Worm (Caenorhabditis elegans) whole organism, young adult: Measurements from ENCODE around the gene C14A4.6.

Experiments
- F22D6.2 ChIP-seq: sonication (generic microtip); optimal IDR thresholded peaks from 2 replicates; lab custom pipeline; 2016; ENCODE audit warnings: mild to moderate bottlenecking, missing genetic modification characterization, missing compliant biosample characterization
- F23B12.7 ChIP-seq: sonication (generic microtip); optimal IDR thresholded peaks from 2 replicates; lab custom pipeline; 2017; ENCODE audit warnings: missing genetic modification characterization, mild to moderate bottlenecking, missing compliant biosample characterization, antibody characterized with exemption, moderate library complexity; ENCODE audit not compliant: insufficient read depth
- F39B2.1 ChIP-seq: fragments of 200-800 bp; sonication (Bioruptor generic); IDR thresholded peaks from 2 replicates; pipeline ENCODE4 v1.3.6; 2022; ENCODE audit warnings: missing genetic modification reagents, missing genetic modification characterization, missing compliant biosample characterization
- F52B5.7 ChIP-seq: sonication (generic microtip); optimal IDR thresholded peaks from 2 replicates; lab custom pipeline; 2016; ENCODE audit warnings: mild to moderate bottlenecking, missing genetic modification characterization, missing compliant biosample characterization
- F55B11.4 ChIP-seq: sonication (generic microtip); optimal IDR thresholded peaks from 2 replicates; lab custom pipeline; 2016; ENCODE audit warnings: missing compliant biosample characterization, missing genetic modification characterization, borderline replicate concordance; ENCODE audit not compliant: insufficient read depth
- F57A8.1 ChIP-seq: fragments of 200-800 bp; sonication (Bioruptor generic); optimal IDR thresholded peaks from 2 replicates; lab custom pipeline; 2018; ENCODE audit warnings: mild to moderate bottlenecking, missing genetic modification characterization, moderate library complexity, missing compliant biosample characterization
- K11D2.4 ChIP-seq: fragments of 200-800 bp; sonication (Bioruptor generic); IDR thresholded peaks from 2 replicates; pipeline ENCODE4 v1.3.6; 2022; ENCODE audit warnings: missing genetic modification reagents, missing genetic modification characterization, missing compliant biosample characterization
- T07F8.4 ChIP-seq: sonication (generic microtip); optimal IDR thresholded peaks from 2 replicates; lab custom pipeline; 2016; ENCODE audit warnings: mild to moderate bottlenecking, missing genetic modification characterization, moderate library complexity, missing compliant biosample characterization
- T26A5.8 ChIP-seq: sonication (generic microtip); optimal IDR thresholded peaks from 2 replicates; lab custom pipeline; 2016; ENCODE audit warnings: missing genetic modification characterization, missing compliant biosample characterization
- Y53F4B.3 ChIP-seq: fragments of 200-800 bp; sonication (Bioruptor generic); IDR thresholded peaks from 2 replicates; pipeline ENCODE4 v1.3.6; 2022; ENCODE audit warnings: missing genetic modification reagents, missing genetic modification characterization, missing compliant biosample characterization
- Y67H2A.10 ChIP-seq: fragments of 200-800 bp; sonication (Bioruptor generic); conservative IDR thresholded peaks from 2 replicates; pipeline ENCODE4 v1.3.6; 2022; ENCODE audit warnings: missing genetic modification reagents, missing genetic modification characterization, missing compliant biosample characterization
- Y79H2A.3 ChIP-seq: fragments of 200-800 bp; sonication (Bioruptor generic); conservative IDR thresholded peaks from 2 replicates; pipeline ENCODE4 v1.3.6; 2022; ENCODE audit warnings: missing genetic modification reagents, missing genetic modification characterization, missing compliant biosample characterization
- Y95B8A.8 ChIP-seq: fragments of 200-800 bp; sonication (Bioruptor generic); IDR thresholded peaks from 2 replicates; pipeline ENCODE4 v1.3.6; 2022; ENCODE audit warnings: missing genetic modification reagents, missing genetic modification characterization, missing compliant biosample characterization
- akir-1 ChIP-seq: fragments of 200-800 bp; sonication (Bioruptor generic); optimal IDR thresholded peaks from 2 replicates; lab custom pipeline; 2018; ENCODE audit warnings: mild to moderate bottlenecking, missing genetic modification characterization, moderate library complexity, missing compliant biosample characterization
- ama-1 ChIP-seq, 3 experiments: fragments of 150-350 bp in 1 of 3; sonication (generic microtip) in 2 of 3; optimal IDR thresholded peaks; 2 replicates each; lab custom pipeline; 2014 to 2018; ENCODE audit warnings: missing biosample characterization in 2 of 3, missing genetic modification characterization in 2 of 3, missing genetic modification reagents in 2 of 3
- attf-5 ChIP-seq: fragments of 200-800 bp; sonication (Bioruptor generic); optimal IDR thresholded peaks from 2 replicates; lab custom pipeline; 2018; ENCODE audit warnings: mild to moderate bottlenecking, missing genetic modification characterization, missing compliant biosample characterization
- bed-1 ChIP-seq: fragments of 200-800 bp; sonication (Bioruptor generic); IDR thresholded peaks from 2 replicates; pipeline ENCODE4 v1.3.6; 2022; ENCODE audit warnings: missing genetic modification reagents, missing genetic modification characterization, missing compliant biosample characterization
- bed-2 ChIP-seq: fragments of 200-800 bp; sonication (Bioruptor generic); IDR thresholded peaks from 2 replicates; pipeline ENCODE4 v1.3.6; 2022; ENCODE audit warnings: missing genetic modification reagents, missing genetic modification characterization, missing compliant biosample characterization
- ccch-3 ChIP-seq: fragments of 200-800 bp; sonication (Bioruptor generic); optimal IDR thresholded peaks from 2 replicates; lab custom pipeline; 2018; ENCODE audit warnings: mild to moderate bottlenecking, missing genetic modification characterization, missing compliant biosample characterization
- ceh-40 ChIP-seq: fragments of 200-800 bp; sonication (Bioruptor generic); IDR thresholded peaks from 2 replicates; pipeline ENCODE4 v1.3.6; 2022; ENCODE audit warnings: missing genetic modification characterization, missing compliant biosample characterization
- ceh-58 ChIP-seq: fragments of 200-800 bp; sonication (Bioruptor generic); IDR thresholded peaks from 2 replicates; pipeline ENCODE4 v1.3.6; 2022; ENCODE audit warnings: missing genetic modification characterization, missing compliant biosample characterization
- ceh-79 ChIP-seq: sonication (generic microtip); optimal IDR thresholded peaks from 2 replicates; lab custom pipeline; 2017; ENCODE audit warnings: mild to moderate bottlenecking, missing genetic modification characterization, missing compliant biosample characterization
- ceh-91 ChIP-seq: fragments of 200-800 bp; sonication (Bioruptor generic); IDR thresholded peaks from 2 replicates; pipeline ENCODE4 v1.3.6; 2022; ENCODE audit warnings: missing genetic modification reagents, missing genetic modification characterization, missing compliant biosample characterization
- die-1 ChIP-seq: sonication (generic microtip); optimal IDR thresholded peaks from 2 replicates; lab custom pipeline; 2016; ENCODE audit warnings: missing genotype, mild to moderate bottlenecking, missing genetic modification characterization, missing compliant biosample characterization
- dpff-1 ChIP-seq: sonication (generic microtip); optimal IDR thresholded peaks from 2 replicates; lab custom pipeline; 2017; ENCODE audit warnings: mild to moderate bottlenecking, missing genetic modification characterization, missing compliant biosample characterization
- egrh-3 ChIP-seq: fragments of 200-800 bp; sonication (Bioruptor generic); IDR thresholded peaks from 2 replicates; pipeline ENCODE4 v1.3.6; 2022; ENCODE audit warnings: missing genetic modification reagents, missing genetic modification characterization, missing compliant biosample characterization
- ekl-4 ChIP-seq: fragments of 200-800 bp; sonication (Bioruptor generic); IDR thresholded peaks from 2 replicates; pipeline ENCODE4 v1.3.6; 2022; ENCODE audit warnings: missing genetic modification reagents, missing genetic modification characterization, missing compliant biosample characterization
- ets-4 ChIP-seq: fragments of 200-800 bp; sonication (Bioruptor generic); optimal IDR thresholded peaks from 2 replicates; lab custom pipeline; 2018; ENCODE audit warnings: mild to moderate bottlenecking, missing genetic modification characterization, missing compliant biosample characterization
- hlh-12 ChIP-seq: sonication (generic microtip); optimal IDR thresholded peaks from 2 replicates; lab custom pipeline; 2016; ENCODE audit warnings: missing genetic modification characterization, missing compliant biosample characterization
- hlh-26 ChIP-seq: fragments of 200-800 bp; sonication (Bioruptor generic); conservative IDR thresholded peaks from 2 replicates; pipeline ENCODE4 v1.3.6; 2022; ENCODE audit warnings: missing genetic modification reagents, missing genetic modification characterization, missing compliant biosample characterization
- let-607 ChIP-seq, 2 experiments: fragments of 200-800 bp in 1 of 2; sonication (Bioruptor generic) in 1 of 2; sonication (generic microtip) in 1 of 2; optimal IDR thresholded peaks; 2 replicates each; lab custom pipeline; 2016 to 2018; ENCODE audit warnings: mild to moderate bottlenecking in 2 of 2, missing compliant biosample characterization in 2 of 2, missing genetic modification characterization in 2 of 2, moderate library complexity in 2 of 2, missing genotype in 1 of 2
- lin-35 ChIP-seq, 3 experiments: fragments of 150-350 bp in 2 of 3; sonication (generic microtip) in 1 of 3; optimal IDR thresholded peaks; 2 replicates each; lab custom pipeline; 2014 to 2018; ENCODE audit warnings: missing biosample characterization in 3 of 3, missing genetic modification characterization in 3 of 3, missing genetic modification reagents in 3 of 3
- lin-54 ChIP-seq: fragments of 200-800 bp; sonication (Bioruptor generic); optimal IDR thresholded peaks from 2 replicates; lab custom pipeline; 2018; ENCODE audit warnings: mild to moderate bottlenecking, missing genetic modification characterization, missing compliant biosample characterization
- lsy-27 ChIP-seq: sonication (generic microtip); optimal IDR thresholded peaks from 2 replicates; lab custom pipeline; 2017; ENCODE audit warnings: missing genetic modification characterization, mild to moderate bottlenecking, missing compliant biosample characterization, antibody characterized with exemption, missing genotype, borderline replicate concordance; ENCODE audit not compliant: insufficient read depth
- madf-10 ChIP-seq: sonication (generic microtip); optimal IDR thresholded peaks from 2 replicates; lab custom pipeline; 2016; ENCODE audit warnings: mild to moderate bottlenecking, missing genetic modification characterization, missing compliant biosample characterization
- mel-28 ChIP-seq: sonication (generic microtip); optimal IDR thresholded peaks from 2 replicates; lab custom pipeline; 2016; ENCODE audit warnings: borderline replicate concordance, mild to moderate bottlenecking, missing genetic modification characterization, missing compliant biosample characterization
- nfya-2 ChIP-seq: fragments of 200-800 bp; sonication (Bioruptor generic); IDR thresholded peaks from 2 replicates; pipeline ENCODE4 v1.3.6; 2022; ENCODE audit warnings: missing genetic modification reagents, missing genetic modification characterization, missing compliant biosample characterization
- nhr-27 ChIP-seq: fragments of 200-800 bp; sonication (Bioruptor generic); optimal IDR thresholded peaks from 2 replicates; lab custom pipeline; 2018; ENCODE audit warnings: mild to moderate bottlenecking, missing genetic modification characterization, moderate library complexity, missing compliant biosample characterization
- nhr-80 ChIP-seq: sonication (generic microtip); optimal IDR thresholded peaks from 2 replicates; lab custom pipeline; 2016; ENCODE audit warnings: missing genetic modification characterization, missing compliant biosample characterization
- rcor-1 ChIP-seq: fragments of 200-800 bp; sonication (Bioruptor generic); IDR thresholded peaks from 2 replicates; pipeline ENCODE4 v1.3.6; 2022; ENCODE audit warnings: missing genetic modification reagents, missing genetic modification characterization, missing compliant biosample characterization
- rec-8 ChIP-seq, 2 experiments: sonication (generic microtip); optimal IDR thresholded peaks; 2 replicates each; lab custom pipeline; 2016; ENCODE audit warnings: mild to moderate bottlenecking in 2 of 2, missing genetic modification characterization in 2 of 2, missing genetic modification reagents in 2 of 2, missing genotype in 2 of 2, missing biosample characterization in 1 of 2, missing compliant biosample characterization in 1 of 2, moderate library complexity in 1 of 2
- repo-1 ChIP-seq: sonication (generic microtip); optimal IDR thresholded peaks from 2 replicates; lab custom pipeline; 2017; ENCODE audit warnings: mild to moderate bottlenecking, missing genetic modification characterization, missing compliant biosample characterization
- snpc-3.4 ChIP-seq: sonication (generic microtip); optimal IDR thresholded peaks from 2 replicates; lab custom pipeline; 2017; ENCODE audit warnings: missing genetic modification characterization, mild to moderate bottlenecking, missing compliant biosample characterization, antibody characterized with exemption, moderate library complexity, missing genotype, missing genetic modification reagents
- tbp1 ChIP-seq: fragments of 200-800 bp; sonication (Bioruptor generic); optimal IDR thresholded peaks from 2 replicates; lab custom pipeline; 2018; ENCODE audit warnings: mild to moderate bottlenecking, missing genetic modification characterization, missing compliant biosample characterization
- unc-62 ChIP-seq: fragments of 150-350 bp; optimal IDR thresholded peaks from 2 replicates; lab custom pipeline; 2014; ENCODE audit warnings: missing biosample characterization, missing genetic modification reagents, missing genetic modification characterization
- ztf-6 ChIP-seq: fragments of 200-800 bp; sonication (Bioruptor generic); IDR thresholded peaks from 2 replicates; pipeline ENCODE4 v1.3.6; 2022; ENCODE audit warnings: missing genetic modification reagents, missing genetic modification characterization, missing compliant biosample characterization

Gene C14A4.6

DNA sequence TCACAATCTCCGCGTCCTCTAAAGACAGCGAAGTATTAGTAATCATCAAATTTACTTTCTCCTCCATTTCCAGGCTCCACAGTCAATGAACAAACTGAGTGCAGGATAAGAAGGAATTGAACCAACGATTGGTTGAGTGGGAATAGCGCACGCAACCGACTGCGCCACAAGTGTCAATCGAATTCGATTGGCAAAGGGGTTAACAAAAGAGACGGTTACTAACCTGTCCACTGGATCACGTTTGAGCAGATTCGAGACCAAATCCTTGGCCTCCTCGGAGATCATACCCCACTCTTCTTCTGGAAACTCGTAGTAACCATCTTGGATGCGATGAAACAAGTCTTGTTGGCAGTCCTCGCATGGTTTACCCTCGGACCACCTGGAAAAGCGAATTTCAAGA lies 49.4 kb downstream of the C14A4.6 start (continued):
- no peak for TF ChIP-seq repo-1
- no peak for TF ChIP-seq F55B11.4
- TF ChIP-seq Y79H2A.3 = peak; percentile 61; the same call in 1 of the 2 replicates
- no peak for TF ChIP-seq ceh-40 (GFP tag; lab: Robert Waterston, UW)
- no peak for TF ChIP-seq lsy-27 (tag; lab: Kevin White, UChicago)
- TF ChIP-seq die-1 (tag; lab: Kevin White, UChicago) = peak; percentile 1

DNA sequence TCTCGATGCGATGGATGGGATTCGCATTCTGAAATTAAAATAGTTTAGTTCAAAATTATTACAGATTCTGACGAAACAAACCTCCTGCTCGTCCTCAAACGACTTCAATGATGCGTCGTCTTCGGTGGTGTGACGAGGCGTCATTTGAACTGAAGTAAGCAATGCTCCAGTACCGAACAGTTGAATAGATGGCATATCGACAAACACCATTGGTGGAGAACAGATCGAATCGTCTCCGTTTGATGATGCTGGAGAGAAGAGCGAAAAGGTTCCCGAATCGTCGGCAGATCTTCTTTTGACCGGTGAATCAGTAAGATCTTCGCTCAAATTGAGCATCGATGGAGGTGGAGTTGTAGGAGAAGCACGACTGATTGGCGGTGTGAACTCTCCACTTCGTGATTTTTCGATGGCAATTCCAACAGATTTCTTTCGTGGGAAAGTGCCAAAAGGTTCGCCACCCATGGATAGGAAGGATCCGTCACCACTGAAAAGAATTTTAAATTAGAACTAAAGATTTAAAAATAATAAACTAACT lies 50.1 kb downstream of the C14A4.6 start:
- no peak for TF ChIP-seq nhr-80 (tag; lab: Kevin White, UChicago)
- no peak for TF ChIP-seq Y95B8A.8 (GFP tag; lab: Robert Waterston, UW)
- TF ChIP-seq snpc-3.4 (tag; lab: Kevin White, UChicago) = no peak
- no peak for TF ChIP-seq attf-5 (GFP tag; lab: Kevin White, UChicago)
- TF ChIP-seq ets-4 (GFP tag; lab: Kevin White, UChicago) = peak; percentile 19
- TF ChIP-seq ama-1 (optimal IDR thresholded peaks at IDR 0.05; lab: Kevin White, UChicago) = no peak
- TF ChIP-seq ama-1 (GFP tag; optimal IDR thresholded peaks at IDR 0.05; lab: Kevin White, UChicago) = no peak
- peak; percentile 1 for TF ChIP-seq akir-1 (GFP tag; lab: Kevin White, UChicago)
- no peak for TF ChIP-seq F52B5.7 (tag; lab: Kevin White, UChicago)
- no peak for TF ChIP-seq lsy-27 (tag; lab: Kevin White, UChicago)
- TF ChIP-seq Y53F4B.3 (GFP tag; lab: Robert Waterston, UW) = no peak
- no peak for TF ChIP-seq F22D6.2
- TF ChIP-seq lin-54 (GFP tag; lab: Kevin White, UChicago) = no peak
- no peak for TF ChIP-seq F57A8.1 (GFP tag; lab: Kevin White, UChicago)
- TF ChIP-seq ceh-79 = no peak
- TF ChIP-seq hlh-12 (tag; lab: Kevin White, UChicago) = no peak
- TF ChIP-seq T07F8.4 (tag; lab: Kevin White, UChicago) = no peak
- no peak for TF ChIP-seq egrh-3
- no peak for TF ChIP-seq ekl-4 (GFP tag; lab: Robert Waterston, UW)
- TF ChIP-seq rcor-1 = no peak
- peak; percentile 13; the same call in 1 of the 2 replicates for TF ChIP-seq K11D2.4
- no peak for TF ChIP-seq Y67H2A.10 (GFP tag; lab: Robert Waterston, UW)
- TF ChIP-seq nfya-2 (GFP tag; lab: Robert Waterston, UW) = no peak
- no peak for TF ChIP-seq T26A5.8 (tag; lab: Kevin White, UChicago)
- TF ChIP-seq bed-2 (GFP tag; lab: Robert Waterston, UW) = no peak
- TF ChIP-seq dpff-1 (tag; lab: Kevin White, UChicago) = no peak
- no peak for TF ChIP-seq ztf-6 (GFP tag; lab: Robert Waterston, UW)
- 0 out of 2 replicates have a peak, but pooled peaks have one; percentile 26 for TF ChIP-seq bed-1
- no peak for TF ChIP-seq die-1 (tag; lab: Kevin White, UChicago)
- no peak for TF ChIP-seq madf-10 (tag; lab: Kevin White, UChicago)
- TF ChIP-seq F23B12.7 (tag; lab: Kevin White, UChicago) = no peak
- no peak for TF ChIP-seq mel-28 (tag; lab: Kevin White, UChicago)
- no peak; the same call in 1 of the 2 replicates for TF ChIP-seq F39B2.1 (GFP tag; lab: Robert Waterston, UW)
- TF ChIP-seq nhr-27 (tag; lab: Kevin White, UChicago) = no peak
- no peak for TF ChIP-seq rec-8 (tag; optimal IDR thresholded peaks at IDR 0.05; lab: Kevin White, UChicago)
- no peak for TF ChIP-seq let-607 (tag; optimal IDR thresholded peaks at IDR 0.05; lab: Kevin White, UChicago)
- no peak for TF ChIP-seq tbp1 (GFP tag; lab: Kevin White, UChicago)
- no peak for TF ChIP-seq ceh-91
- no peak for TF ChIP-seq unc-62 (GFP tag; lab: Kevin White, UChicago)
- TF ChIP-seq hlh-26 (GFP tag; lab: Robert Waterston, UW) = no peak
- TF ChIP-seq lin-35 (GFP tag; optimal IDR thresholded peaks at IDR 0.05; lab: Kevin White, UChicago) = peak in 1 of 3 experiments; percentile 23
- TF ChIP-seq ceh-58 (GFP tag; lab: Robert Waterston, UW) = no peak
- no peak for TF ChIP-seq ccch-3
